Fruit fly (Drosophila melanogaster) whole organism, embryonic: Measurements from ENCODE around the gene scpr-A.
A peak's percentile ranks its signal among the peaks of the same experiment; 100 is the strongest.

Experiments used
- BtbVII ChIP-seq: fragments of 200-800 bp; sonication (Bioruptor generic); optimal IDR thresholded peaks from 3 replicates; lab custom pipeline; 2017; ENCODE audit warnings: missing biosample characterization, mild to moderate bottlenecking, missing genetic modification characterization
- CG11085 ChIP-seq: fragments of 200-800 bp; sonication (Bioruptor generic); IDR thresholded peaks from 2 replicates; pipeline ENCODE4 v1.3.6; 2022; ENCODE audit warnings: missing biosample characterization, missing genetic modification characterization
- CG12769 ChIP-seq: fragments of 200-800 bp; sonication (Bioruptor generic); optimal IDR thresholded peaks from 2 replicates; lab custom pipeline; 2019; ENCODE audit warnings: missing biosample characterization, mild to moderate bottlenecking, missing genetic modification characterization, moderate library complexity
- CG15479 ChIP-seq: fragments of 200-800 bp; sonication (Bioruptor generic); optimal IDR thresholded peaks from 3 replicates; lab custom pipeline; 2019; ENCODE audit warnings: missing biosample characterization, mild to moderate bottlenecking, missing genetic modification characterization, moderate library complexity
- CG17802 ChIP-seq: fragments of 200-800 bp; sonication (Bioruptor generic); optimal IDR thresholded peaks from 2 replicates; lab custom pipeline; 2018; ENCODE audit warnings: missing biosample characterization, mild to moderate bottlenecking, missing genetic modification characterization, moderate library complexity
- CG1792 ChIP-seq: fragments of 200-800 bp; sonication (Bioruptor generic); optimal IDR thresholded peaks from 2 replicates; lab custom pipeline; 2016; ENCODE audit warnings: missing biosample characterization, missing genetic modification characterization
- CG18011 ChIP-seq: fragments of 200-800 bp; sonication (Bioruptor generic); optimal IDR thresholded peaks from 2 replicates; lab custom pipeline; 2017; ENCODE audit warnings: missing biosample characterization, missing genetic modification characterization, mild to moderate bottlenecking, moderate library complexity, missing genotype
- CG31224 ChIP-seq: fragments of 200-800 bp; sonication (Bioruptor generic); IDR thresholded peaks from 2 replicates; pipeline ENCODE4 v1.3.6; 2022; ENCODE audit warnings: missing biosample characterization, missing genetic modification characterization
- CG4854 ChIP-seq: fragments of 200-800 bp; sonication (Bioruptor generic); optimal IDR thresholded peaks from 2 replicates; lab custom pipeline; 2016; ENCODE audit warnings: missing biosample characterization, missing genetic modification characterization, inconsistent platforms
- CG6175 ChIP-seq: fragments of 200-800 bp; sonication (Bioruptor generic); IDR thresholded peaks from 3 replicates; pipeline ENCODE4 v1.3.6; 2022; ENCODE audit warnings: missing biosample characterization, missing genetic modification characterization
- CG8765 ChIP-seq: fragments of 200-800 bp; sonication (Bioruptor generic); IDR thresholded peaks from 2 replicates; pipeline ENCODE4 v1.3.6; 2022; ENCODE audit warnings: missing biosample characterization, missing genetic modification characterization
- CG8924 ChIP-seq: fragments of 200-800 bp; optimal IDR thresholded peaks from 3 replicates; lab custom pipeline; 2019; ENCODE audit warnings: missing biosample characterization, mild to moderate bottlenecking, missing genetic modification characterization, moderate library complexity
- CG9215 ChIP-seq: fragments of 200-800 bp; sonication (Bioruptor generic); IDR thresholded peaks from 2 replicates; pipeline ENCODE4 v1.3.6; 2022; ENCODE audit warnings: missing biosample characterization, missing genetic modification characterization
- CkIIα-i1 ChIP-seq: fragments of 200-800 bp; sonication (Bioruptor generic); IDR thresholded peaks from 2 replicates; pipeline ENCODE4 v1.3.6; 2022; ENCODE audit warnings: missing biosample characterization, missing genetic modification characterization
- CoRest ChIP-seq: fragments of 200-800 bp; sonication (Bioruptor generic); optimal IDR thresholded peaks from 3 replicates; lab custom pipeline; 2018; ENCODE audit warnings: missing biosample characterization, mild to moderate bottlenecking, missing genetic modification characterization, moderate library complexity
- Deaf1 ChIP-seq: fragments of 200-800 bp; optimal IDR thresholded peaks from 3 replicates; lab custom pipeline; 2019; ENCODE audit warnings: missing biosample characterization, mild to moderate bottlenecking, missing genetic modification characterization, moderate library complexity
- Ets65A ChIP-seq: fragments of 200-800 bp; sonication (Bioruptor generic); peaks from one replicate; lab custom pipeline; 2016; ENCODE audit warnings: missing biosample characterization, missing genetic modification characterization
- Hey ChIP-seq: fragments of 200-800 bp; sonication (Bioruptor generic); optimal IDR thresholded peaks from 3 replicates; lab custom pipeline; 2018; ENCODE audit warnings: missing biosample characterization, mild to moderate bottlenecking, missing genetic modification characterization
- Optix ChIP-seq: fragments of 200-800 bp; sonication (Bioruptor generic); IDR thresholded peaks from 3 replicates; pipeline ENCODE4 v1.3.6; 2022; ENCODE audit warnings: missing biosample characterization, missing genetic modification characterization
- Ptx1 ChIP-seq: fragments of 200-800 bp; sonication (Bioruptor generic); IDR thresholded peaks from 2 replicates; pipeline ENCODE4 v1.3.6; 2022; ENCODE audit warnings: missing biosample characterization, missing genetic modification characterization
- Sox100B ChIP-seq: fragments of 200-800 bp; sonication (Bioruptor generic); optimal IDR thresholded peaks from 3 replicates; lab custom pipeline; 2018; ENCODE audit warnings: missing biosample characterization, mild to moderate bottlenecking, missing genetic modification characterization
- Vsx1 ChIP-seq: fragments of 200-800 bp; sonication (Bioruptor generic); optimal IDR thresholded peaks from 2 replicates; lab custom pipeline; 2017; ENCODE audit warnings: missing biosample characterization, mild to moderate bottlenecking, missing genetic modification characterization, missing genetic modification reagents
- aop ChIP-seq: fragments of 200-800 bp; sonication (Bioruptor generic); IDR thresholded peaks from 2 replicates; pipeline ENCODE4 v1.3.6; 2022; ENCODE audit warnings: missing biosample characterization, missing genetic modification characterization
- bab2 ChIP-seq: fragments of 200-800 bp; sonication (Bioruptor generic); optimal IDR thresholded peaks from 2 replicates; lab custom pipeline; 2016; ENCODE audit warnings: missing biosample characterization, missing genetic modification characterization
- chn ChIP-seq: fragments of 200-800 bp; sonication (Bioruptor generic); optimal IDR thresholded peaks from 2 replicates; lab custom pipeline; 2016; ENCODE audit warnings: missing biosample characterization, missing genetic modification characterization
- crc ChIP-seq: fragments of 200-800 bp; sonication (Bioruptor generic); optimal IDR thresholded peaks from 2 replicates; lab custom pipeline; 2016; ENCODE audit warnings: missing biosample characterization, missing genetic modification characterization
- cwo ChIP-seq: fragments of 200-800 bp; sonication (Bioruptor generic); optimal IDR thresholded peaks from 3 replicates; lab custom pipeline; 2017; ENCODE audit warnings: missing biosample characterization, missing genetic modification characterization, mild to moderate bottlenecking, moderate library complexity, missing genetic modification reagents
- ems ChIP-seq: fragments of 200-800 bp; sonication (Bioruptor generic); optimal IDR thresholded peaks from 3 replicates; lab custom pipeline; 2016; ENCODE audit warnings: missing biosample characterization, missing genetic modification characterization
- eve ChIP-seq, 2 experiments: fragments of >200 bp; optimal IDR thresholded peaks; 2 replicates each; lab custom pipeline; 2017; ENCODE audit warnings: missing biosample characterization in 2 of 2, missing genetic modification characterization in 2 of 2
- exex ChIP-seq: fragments of 200-800 bp; sonication (Bioruptor generic); optimal IDR thresholded peaks from 4 replicates; lab custom pipeline; 2018; ENCODE audit warnings: missing biosample characterization, mild to moderate bottlenecking, missing genetic modification characterization, moderate library complexity
- fd96Cb ChIP-seq: fragments of 200-800 bp; sonication (Bioruptor generic); optimal IDR thresholded peaks from 2 replicates; lab custom pipeline; 2018; ENCODE audit warnings: missing biosample characterization, mild to moderate bottlenecking, missing genetic modification characterization, moderate library complexity
- gem ChIP-seq: fragments of 200-800 bp; sonication (Bioruptor generic); optimal IDR thresholded peaks from 2 replicates; lab custom pipeline; 2019; ENCODE audit warnings: missing biosample characterization, mild to moderate bottlenecking, missing genetic modification characterization, moderate library complexity
- grn ChIP-seq: fragments of 200-800 bp; sonication (Bioruptor generic); optimal IDR thresholded peaks from 3 replicates; lab custom pipeline; 2017; ENCODE audit warnings: missing biosample characterization, missing genetic modification characterization
- gt ChIP-seq: fragments of 200-800 bp; sonication (Bioruptor generic); IDR thresholded peaks from 2 replicates; pipeline ENCODE4 v1.3.6; 2022; ENCODE audit warnings: missing biosample characterization, missing genetic modification characterization
- hkb ChIP-seq, 2 experiments: fragments of 200-800 bp in 1 of 2; fragments of >200 bp in 1 of 2; sonication (Bioruptor generic) in 1 of 2; IDR thresholded peaks in 1 of 2; optimal IDR thresholded peaks in 1 of 2; 2 replicates each; pipeline versions ENCODE4 v1.3.6 to Lab custom; 2017 to 2022; ENCODE audit warnings: missing biosample characterization in 1 of 2, missing genetic modification characterization in 1 of 2
- inv ChIP-seq: fragments of 200-800 bp; sonication (Bioruptor generic); IDR thresholded peaks from 2 replicates; pipeline ENCODE4 v1.3.6; 2022; ENCODE audit warnings: missing biosample characterization, missing genetic modification characterization; ENCODE audit not compliant: partially characterized antibody
- lbe ChIP-seq: fragments of 200-800 bp; sonication (Bioruptor generic); optimal IDR thresholded peaks from 2 replicates; lab custom pipeline; 2016; ENCODE audit warnings: missing biosample characterization, mild to moderate bottlenecking, missing genetic modification characterization
- lilli ChIP-seq: fragments of 200-800 bp; sonication (Bioruptor generic); optimal IDR thresholded peaks from 3 replicates; lab custom pipeline; 2016; ENCODE audit warnings: missing biosample characterization, missing genetic modification characterization
- mirr ChIP-seq: fragments of 200-800 bp; sonication (Bioruptor generic); optimal IDR thresholded peaks from 3 replicates; lab custom pipeline; 2018; ENCODE audit warnings: missing biosample characterization, mild to moderate bottlenecking, missing genetic modification characterization
- nom ChIP-seq: fragments of 200-800 bp; sonication (Bioruptor generic); optimal IDR thresholded peaks from 2 replicates; lab custom pipeline; 2017; ENCODE audit warnings: missing biosample characterization, missing genetic modification characterization, mild to moderate bottlenecking, moderate library complexity, missing genetic modification reagents
- pan ChIP-seq, 4 experiments: fragments of >200 bp in 3 of 4; fragments of 200-800 bp in 1 of 4; sonication (Bioruptor generic) in 1 of 4; optimal IDR thresholded peaks in 3 of 4; IDR thresholded peaks in 1 of 4; 2 replicates each; pipeline versions ENCODE4 v1.3.6 to Lab custom; 2017 to 2022; ENCODE audit warnings: missing biosample characterization in 2 of 4, missing genetic modification characterization in 2 of 4, mixed read lengths in 1 of 4
- salm ChIP-seq: fragments of 200-800 bp; sonication (Bioruptor generic); optimal IDR thresholded peaks from 2 replicates; lab custom pipeline; 2018; ENCODE audit warnings: missing biosample characterization, mild to moderate bottlenecking, missing genetic modification characterization
- sob ChIP-seq: fragments of 200-800 bp; sonication (Bioruptor generic); IDR thresholded peaks from 2 replicates; pipeline ENCODE4 v1.3.6; 2022; ENCODE audit warnings: missing biosample characterization, missing genetic modification characterization
- sug ChIP-seq: fragments of 200-800 bp; optimal IDR thresholded peaks from 2 replicates; lab custom pipeline; 2019; ENCODE audit warnings: missing biosample characterization, mild to moderate bottlenecking, missing genetic modification characterization, moderate library complexity
- tll ChIP-seq, 2 experiments: fragments of 200-800 bp in 1 of 2; fragments of >200 bp in 1 of 2; sonication (Bioruptor generic) in 1 of 2; optimal IDR thresholded peaks; 2 replicates each; lab custom pipeline; 2017 to 2019; ENCODE audit warnings: missing biosample characterization in 2 of 2, missing genetic modification characterization in 2 of 2, mild to moderate bottlenecking in 1 of 2, moderate library complexity in 1 of 2
- vnd ChIP-seq: fragments of 200-800 bp; sonication (Bioruptor generic); IDR thresholded peaks from 3 replicates; pipeline ENCODE4 v1.3.6; 2022; ENCODE audit warnings: missing biosample characterization, missing genetic modification characterization; ENCODE audit not compliant: partially characterized antibody
- wek ChIP-seq: fragments of 200-800 bp; sonication (Bioruptor generic); optimal IDR thresholded peaks from 3 replicates; lab custom pipeline; 2018; ENCODE audit warnings: missing biosample characterization, mild to moderate bottlenecking, missing genetic modification characterization, moderate library complexity
- zfh1 ChIP-seq: fragments of 200-800 bp; sonication (Bioruptor generic); IDR thresholded peaks from 3 replicates; pipeline ENCODE4 v1.3.6; 2022; ENCODE audit warnings: missing biosample characterization, missing genetic modification characterization
- zfh2 ChIP-seq: fragments of 200-800 bp; sonication (Bioruptor generic); optimal IDR thresholded peaks from 2 replicates; lab custom pipeline; 2016; ENCODE audit warnings: missing biosample characterization, missing genetic modification characterization

The scpr-A gene

dm6 chr3R:11199227-11199835 is 41.7 kb upstream of the scpr-A start (continued):
- no peak for TF ChIP-seq CG11085 (GFP tag; lab: Robert Waterston, UW)
- TF ChIP-seq zfh1 (GFP tag; lab: Robert Waterston, UW), result no peak
- no peak for TF ChIP-seq Ptx1 (GFP tag; lab: Robert Waterston, UW)
- peak; percentile 41 for TF ChIP-seq gem (tag; lab: Kevin White, UChicago)
- TF ChIP-seq vnd (GFP tag; lab: Robert Waterston, UW), result 0 out of 3 replicates have a peak, but pooled peaks have one; percentile 31
- peak; percentile 25 for TF ChIP-seq Ets65A
- TF ChIP-seq crc, result no peak
- TF ChIP-seq Optix (GFP tag; lab: Robert Waterston, UW), result no peak
- TF ChIP-seq pan (optimal IDR thresholded peaks at IDR 0.05; lab: Kevin White, UChicago), result no peak
- TF ChIP-seq pan (GFP tag; optimal IDR thresholded peaks at IDR 0.05 in 1 of 2, IDR thresholded peaks at IDR 0.05 in 1 of 2), result no peak
- no peak for TF ChIP-seq CG4854 (GFP tag; lab: Kevin White, UChicago)
- no peak for TF ChIP-seq nom (GFP tag; lab: Kevin White, UChicago)
- TF ChIP-seq Vsx1, result no peak
- TF ChIP-seq CG15479 (GFP tag; lab: Kevin White, UChicago), result no peak
- TF ChIP-seq CG9215, result no peak
- peak; percentile 32 for TF ChIP-seq BtbVII (GFP tag; lab: Kevin White, UChicago)
- peak; percentile 87 for TF ChIP-seq grn
- TF ChIP-seq mirr (GFP tag; lab: Kevin White, UChicago), result peak; percentile 86
- no peak for TF ChIP-seq bab2 (GFP tag; lab: Kevin White, UChicago)
- peak; percentile 11 for TF ChIP-seq salm (tag; lab: Kevin White, UChicago)
- TF ChIP-seq CG31224, result peak; percentile 74
- no peak for TF ChIP-seq lbe (GFP tag; lab: Kevin White, UChicago)
- TF ChIP-seq inv, result no peak
- 0 out of 2 replicates have a peak, but pooled peaks have one; percentile 9 for TF ChIP-seq sob (GFP tag; lab: Robert Waterston, UW)
- peak; percentile 98 for TF ChIP-seq exex (tag; lab: Kevin White, UChicago)
- no peak for TF ChIP-seq zfh2 (GFP tag; lab: Kevin White, UChicago)
- no peak for TF ChIP-seq aop
- no peak for TF ChIP-seq CG8924 (tag; lab: Kevin White, UChicago)
- TF ChIP-seq Hey, result peak; percentile 83
- no peak for TF ChIP-seq hkb (optimal IDR thresholded peaks at IDR 0.05; lab: Kevin White, UChicago)
- TF ChIP-seq hkb (GFP tag; IDR thresholded peaks at IDR 0.05; lab: Robert Waterston, UW), result no peak
- TF ChIP-seq CG8765, result no peak
- peak; percentile 23 for TF ChIP-seq Deaf1 (tag; lab: Kevin White, UChicago)
- no peak for TF ChIP-seq CkIIα-i1 (GFP tag; lab: Robert Waterston, UW)
- no peak for TF ChIP-seq CG1792 (GFP tag; lab: Kevin White, UChicago)
- peak; percentile 86 for TF ChIP-seq cwo
- TF ChIP-seq CG12769, result peak; percentile 6

dm6 chr3R:11200042-11200884 is 40.7 kb upstream of the scpr-A start:
- no peak for TF ChIP-seq CoRest
- TF ChIP-seq CG17802 (tag; lab: Kevin White, UChicago), result no peak
- no peak for TF ChIP-seq eve (GFP tag; optimal IDR thresholded peaks at IDR 0.05; lab: Kevin White, UChicago)
- no peak for TF ChIP-seq lilli (GFP tag; lab: Kevin White, UChicago)
- TF ChIP-seq tll (GFP tag; optimal IDR thresholded peaks at IDR 0.05; lab: Kevin White, UChicago), result no peak
- no peak for TF ChIP-seq CG6175 (GFP tag; lab: Robert Waterston, UW)
- TF ChIP-seq ems (GFP tag; lab: Kevin White, UChicago), result no peak
- no peak for TF ChIP-seq fd96Cb (tag; lab: Kevin White, UChicago)
- peak; percentile 85 for TF ChIP-seq sug (tag; lab: Kevin White, UChicago)
- no peak for TF ChIP-seq chn (GFP tag; lab: Kevin White, UChicago)
- TF ChIP-seq gt, result no peak
- TF ChIP-seq cwo, result no peak
- TF ChIP-seq wek (GFP tag; lab: Kevin White, UChicago), result peak; percentile 9
- TF ChIP-seq Sox100B (GFP tag; lab: Kevin White, UChicago), result peak; percentile 30
- no peak for TF ChIP-seq CG18011 (GFP tag; lab: Kevin White, UChicago)
